Worm (Caenorhabditis elegans): Measurements from ENCODE around the gene ttbk-3.

Gene ttbk-3

DNA sequence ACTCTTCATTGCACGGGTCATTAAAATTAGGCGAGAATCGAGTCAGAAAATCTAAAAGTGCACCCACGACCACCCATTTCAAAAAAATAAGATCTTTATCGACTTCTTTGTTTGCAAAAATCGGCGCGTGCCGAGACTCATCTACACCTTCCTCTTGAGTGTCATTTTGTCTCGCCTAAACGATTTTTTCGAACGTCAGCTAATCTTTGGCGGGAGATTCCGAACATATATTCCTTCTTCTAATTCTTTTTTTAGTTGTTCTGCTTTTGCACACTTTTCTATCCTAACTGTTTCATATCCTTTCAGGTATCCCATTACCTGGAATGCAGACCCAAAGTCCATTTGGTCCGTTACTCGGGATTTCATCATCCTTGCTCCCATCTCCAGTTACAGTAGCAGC, 26.5 kb upstream of the ttbk-3 start, which contains the start of gene bed-3:
bed-3 (plus strand) TSS at position 301 of the 400 bp plus-strand sequence.
- TF ChIP-seq fkh-3 (tag; optimal IDR thresholded peaks at IDR 0.05): no peak
- TF ChIP-seq hmg-1.2 (GFP tag; IDR thresholded peaks at IDR 0.05): no peak
- no peak for TF ChIP-seq tbp1 (GFP tag; optimal IDR thresholded peaks at IDR 0.05)
- no peak for TF ChIP-seq K11D2.4 (GFP tag; IDR thresholded peaks at IDR 0.05)
- TF ChIP-seq gei-17 (GFP tag; optimal IDR thresholded peaks at IDR 0.05): no peak
- no peak for TF ChIP-seq unc-130 (GFP tag; optimal IDR thresholded peaks at IDR 0.05)
- no peak for TF ChIP-seq Y67H2A.10 (GFP tag; conservative IDR thresholded peaks at IDR 0.05)
- no peak for TF ChIP-seq pbrm-1 (GFP tag; IDR thresholded peaks at IDR 0.05)
- no peak for TF ChIP-seq ccch-3 (GFP tag; optimal IDR thresholded peaks at IDR 0.05)
- TF ChIP-seq ceh-58 (GFP tag; IDR thresholded peaks at IDR 0.05): no peak
- TF ChIP-seq B0019.2 (GFP tag; conservative IDR thresholded peaks at IDR 0.05): no peak
- TF ChIP-seq F39B2.1 (GFP tag; IDR thresholded peaks at IDR 0.05): no peak
- TF ChIP-seq let-526 (GFP tag; IDR thresholded peaks at IDR 0.05): no peak
- no peak for TF ChIP-seq C06A6.2 (GFP tag; conservative IDR thresholded peaks at IDR 0.05)
- no peak for TF ChIP-seq snpc-1.3 (tag; optimal IDR thresholded peaks at IDR 0.05; ENCODE audit: insufficient read depth)

ce11 chrIV:9915128-9915527, 25.4 kb upstream of the ttbk-3 start:
- TF ChIP-seq ztf-25 (GFP tag; IDR thresholded peaks at IDR 0.05) (no peak), mcd-1 (GFP tag; IDR thresholded peaks at IDR 0.05) (no peak), zfh-2 (GFP tag; conservative IDR thresholded peaks at IDR 0.05) (peak; percentile 67)

- TF ChIP-seq rpc-1 (optimal IDR thresholded peaks at IDR 0.05) (no peak), rpc-1 (tag; optimal IDR thresholded peaks at IDR 0.05) (no peak), gei-17 (GFP tag; optimal IDR thresholded peaks at IDR 0.05) (no peak), hmg-1.2 (GFP tag; IDR thresholded peaks at IDR 0.05) (no peak), F33H1.4 (GFP tag; IDR thresholded peaks at IDR 0.05) (no peak)
These were observed 23.3 kb upstream of the ttbk-3 start for ce11 chrIV:9913064-9913463.

ce11 chrIV:9903608-9904007, 13.9 kb upstream of the ttbk-3 start, which contains the start of gene best-13:
best-13 (plus strand) TSS chrIV:9903908.
- TF ChIP-seq ceh-79 (tag; optimal IDR thresholded peaks at IDR 0.05) (no peak), hmg-20 (GFP tag; IDR thresholded peaks at IDR 0.05) (no peak), hlh-26 (GFP tag; conservative IDR thresholded peaks at IDR 0.05) (no peak), Y56A3A.18 (GFP tag; IDR thresholded peaks at IDR 0.05) (no peak), nhr-179 (tag; optimal IDR thresholded peaks at IDR 0.05) (no peak), F22D6.2 (tag; optimal IDR thresholded peaks at IDR 0.05) (no peak), snpc-4 (GFP tag; optimal IDR thresholded peaks at IDR 0.05) (no peak), snpc-4 (tag; optimal IDR thresholded peaks at IDR 0.05) (no peak)

ce11 chrIV:9899227-9899626, 9.5 kb upstream of the ttbk-3 start:
- TF ChIP-seq hmg-1.2 (GFP tag; IDR thresholded peaks at IDR 0.05) (peak; percentile 94), D2030.7 (GFP tag; IDR thresholded peaks at IDR 0.05) (no peak), let-607 (tag; optimal IDR thresholded peaks at IDR 0.05) (peak; percentile 78 to 85), mcd-1 (GFP tag; IDR thresholded peaks at IDR 0.05) (peak; percentile 52), sptf-2 (GFP tag; optimal IDR thresholded peaks at IDR 0.05) (no peak)

DNA sequence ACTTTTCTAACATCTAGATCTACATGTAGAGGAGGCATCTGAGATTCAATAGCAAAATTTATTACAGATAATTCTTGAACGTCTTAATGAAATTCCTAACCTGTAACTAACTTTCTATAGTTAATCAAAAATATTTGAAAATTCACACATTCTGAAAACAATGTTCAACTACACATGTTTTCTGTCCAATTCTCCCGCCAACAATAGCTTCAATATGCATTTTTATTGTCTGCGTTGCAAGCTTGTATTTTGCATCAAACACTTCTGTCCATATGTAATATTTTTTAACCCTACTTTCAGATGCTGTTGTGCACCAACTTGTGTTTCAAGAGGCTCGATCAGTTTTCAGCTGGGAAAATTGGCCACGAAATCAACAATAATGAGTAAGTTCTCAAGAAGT, 9.0 kb upstream of the ttbk-3 start, which contains the start of gene tbc-3:
tbc-3 (plus strand) TSS at position 301 of the 400 bp plus-strand sequence.
- TF ChIP-seq F49E8.2 (tag; optimal IDR thresholded peaks at IDR 0.05; ENCODE audit: insufficient read depth): no peak
- no peak for TF ChIP-seq nfya-1 (tag; optimal IDR thresholded peaks at IDR 0.05; ENCODE audit: borderline replicate concordance, insufficient read depth)
- no peak for TF ChIP-seq tbp1 (GFP tag; optimal IDR thresholded peaks at IDR 0.05)
- TF ChIP-seq lsy-27 (tag; optimal IDR thresholded peaks at IDR 0.05; ENCODE audit: borderline replicate concordance, insufficient read depth): no peak
- TF ChIP-seq mes-4 (tag; optimal IDR thresholded peaks at IDR 0.05): no peak
- no peak for TF ChIP-seq nhr-90 (tag; optimal IDR thresholded peaks at IDR 0.05)
- no peak for TF ChIP-seq madf-6 (GFP tag; IDR thresholded peaks at IDR 0.05)
- TF ChIP-seq rcor-1 (GFP tag; IDR thresholded peaks at IDR 0.05): no peak
- TF ChIP-seq atf-7 (tag; optimal IDR thresholded peaks at IDR 0.05): no peak
- TF ChIP-seq rpc-1 (optimal IDR thresholded peaks at IDR 0.05): no peak
- no peak for TF ChIP-seq rpc-1 (tag; optimal IDR thresholded peaks at IDR 0.05)
